Fruit fly (Drosophila melanogaster): ENCODE data around the gene CG10654.
A peak's percentile ranks its signal among the peaks of the same experiment; 100 is the strongest.

The CG10654 gene

dm6 chr3L:12490418-12491035 lies 17.1 kb downstream of the CG10654 start, which contains the start of gene CG10660 (continued):
- TF ChIP-seq ewg (GFP tag; optimal IDR thresholded peaks at IDR 0.05) (peak; percentile 79), CG3407 (GFP tag; optimal IDR thresholded peaks at IDR 0.05) (peak; percentile 82), Oli (tag; optimal IDR thresholded peaks at IDR 0.05) (peak; percentile 93), CG7556 (GFP tag; optimal IDR thresholded peaks at IDR 0.05) (peak; percentile 91), ase (GFP tag; IDR thresholded peaks at IDR 0.05) (peak; percentile 79), CG17802 (tag; optimal IDR thresholded peaks at IDR 0.05) (peak; percentile 65), zen2 (GFP tag; IDR thresholded peaks at IDR 0.05; ENCODE audit: partially characterized antibody) (no peak), Nf-YB (GFP tag; optimal IDR thresholded peaks at IDR 0.05) (peak; percentile 73), gsb (GFP tag; IDR thresholded peaks at IDR 0.05) (peak; percentile 65), CG3065 (GFP tag; optimal IDR thresholded peaks at IDR 0.05) (peak; percentile 55), stc (GFP tag; IDR thresholded peaks at IDR 0.05) (peak; percentile 90), CG8089 (GFP tag; optimal IDR thresholded peaks at IDR 0.05) (peak; percentile 32), unc-4 (GFP tag; IDR thresholded peaks at IDR 0.05; ENCODE audit: partially characterized antibody) (no peak), CG4360 (GFP tag; IDR thresholded peaks at IDR 0.05) (0 out of 2 replicates have a peak, but pooled peaks have one; percentile 42), CG10267 (tag; optimal IDR thresholded peaks at IDR 0.05) (peak; percentile 83), CrebB (tag; optimal IDR thresholded peaks at IDR 0.05) (peak; percentile 84), Antp (GFP tag; optimal IDR thresholded peaks at IDR 0.05) (peak; percentile 56), tio (GFP tag; optimal IDR thresholded peaks at IDR 0.05) (peak; percentile 70), CG14667 (GFP tag; IDR thresholded peaks at IDR 0.05) (0 out of 2 replicates have a peak, but pooled peaks have one; percentile 29), CG13296 (GFP tag; optimal IDR thresholded peaks at IDR 0.05) (peak; percentile 52), CG13624 (GFP tag; optimal IDR thresholded peaks at IDR 0.05) (peak; percentile 8), dimm (GFP tag; IDR thresholded peaks at IDR 0.05) (peak; percentile 69), ci (GFP tag; IDR thresholded peaks at IDR 0.05) (peak; percentile 96), CG14050 (GFP tag; IDR thresholded peaks at IDR 0.05) (peak; percentile 84), CG31441 (GFP tag; IDR thresholded peaks at IDR 0.05) (peak; percentile 93), Drgx (GFP tag; IDR thresholded peaks at IDR 0.05) (peak; percentile 95), run (tag; optimal IDR thresholded peaks at IDR 0.05) (peak; percentile 89), CG7987 (GFP tag; optimal IDR thresholded peaks at IDR 0.05) (peak; percentile 55), bigmax (GFP tag; optimal IDR thresholded peaks at IDR 0.05) (no peak), CG43689 (GFP tag; IDR thresholded peaks at IDR 0.05) (0 out of 2 replicates have a peak, but pooled peaks have one; percentile 18), CG8281 (tag; optimal IDR thresholded peaks at IDR 0.05) (peak; percentile 58), CG12942 (GFP tag; optimal IDR thresholded peaks at IDR 0.05) (peak; percentile 66), HmgZ (tag; optimal IDR thresholded peaks at IDR 0.05) (peak; percentile 86), gsb-n (tag; optimal IDR thresholded peaks at IDR 0.05) (peak; percentile 93), Abd-B (GFP tag; optimal IDR thresholded peaks at IDR 0.05) (peak; percentile 66), CG3281 (GFP tag; optimal IDR thresholded peaks at IDR 0.05) (peak; percentile 80), CG12659 (GFP tag; optimal IDR thresholded peaks at IDR 0.05) (peak; percentile 84), sr (GFP tag; IDR thresholded peaks at IDR 0.05) (no peak), chm (GFP tag; IDR thresholded peaks at IDR 0.05) (peak; percentile 91), ro (GFP tag; IDR thresholded peaks at IDR 0.05) (no peak), jumu (GFP tag; optimal IDR thresholded peaks at IDR 0.05) (peak; percentile 42), vfl (GFP tag; optimal IDR thresholded peaks at IDR 0.05) (peak; percentile 11), CG13894 (tag; optimal IDR thresholded peaks at IDR 0.05) (no peak), Nf-YA (GFP tag; IDR thresholded peaks at IDR 0.05) (peak; percentile 82), CG2889 (GFP tag; IDR thresholded peaks at IDR 0.05) (peak; percentile 83), dysf (GFP tag; IDR thresholded peaks at IDR 0.05) (peak; percentile 89)
